Worm (Caenorhabditis elegans) whole organism, L3 larva: Measurements from ENCODE around the gene lin-31.

Experiments
- nhr-12 ChIP-seq: fragments of 150-350 bp; optimal IDR thresholded peaks from 2 replicates; lab custom pipeline; 2014; ENCODE audit warnings: missing biosample characterization, missing genetic modification characterization
- nhr-28 ChIP-seq: fragments of 150-350 bp; optimal IDR thresholded peaks from 2 replicates; lab custom pipeline; 2014; ENCODE audit warnings: missing biosample characterization, missing genetic modification characterization
- zag-1 ChIP-seq: fragments of 150-350 bp; optimal IDR thresholded peaks from 2 replicates; lab custom pipeline; 2014; ENCODE audit warnings: missing biosample characterization, missing genetic modification characterization
- ztf-11 ChIP-seq: fragments of 150-350 bp; optimal IDR thresholded peaks from 2 replicates; lab custom pipeline; 2014; ENCODE audit warnings: missing biosample characterization, missing genetic modification characterization

DNA sequence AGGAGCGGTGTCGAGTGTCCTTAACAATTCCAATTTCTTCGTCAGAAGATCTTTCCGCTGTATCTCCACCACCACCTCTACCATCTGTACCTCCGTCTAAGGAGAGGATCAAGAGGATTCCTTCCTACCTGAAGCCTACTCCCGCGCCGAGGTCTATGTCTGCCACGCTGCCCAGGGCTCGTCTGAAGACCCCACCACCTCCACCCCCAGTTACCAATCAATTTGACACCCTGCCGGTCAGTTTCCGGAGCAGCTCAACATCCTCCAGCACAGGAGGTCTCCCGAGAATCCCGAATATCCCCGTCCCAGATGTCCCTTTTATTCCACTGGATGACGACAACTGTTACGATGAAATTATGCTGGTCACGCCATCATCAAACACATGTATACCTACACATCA lies 25.6 kb downstream of the lin-31 start:
- TF ChIP-seq nhr-12 (tag; lab: Kevin White, UChicago) (no peak), ztf-11 (no peak), nhr-28 (tag; lab: Kevin White, UChicago) (no peak), zag-1 (no peak)
